Worm (Caenorhabditis elegans): ENCODE results near the gene nmad-1.

nmad-1 gene

ce11 chrIII:5505474-5506022 is 49.2 kb downstream of the nmad-1 start:
- TF ChIP-seq mep-1 (tag; optimal IDR thresholded peaks at IDR 0.05) (no peak), zip-8 (tag; optimal IDR thresholded peaks at IDR 0.05) (no peak), unc-62 (GFP tag; optimal IDR thresholded peaks at IDR 0.05) (no peak), tbx-8 (GFP tag; optimal IDR thresholded peaks at IDR 0.05) (no peak), nhr-2 (tag; optimal IDR thresholded peaks at IDR 0.05) (no peak), ceh-43 (GFP tag; optimal IDR thresholded peaks at IDR 0.05) (no peak)

ce11 chrIII:5504725-5505473 is 49.8 kb downstream of the nmad-1 start:
- TF ChIP-seq mls-2 (tag; optimal IDR thresholded peaks at IDR 0.05) = no peak
- TF ChIP-seq flh-1 (GFP tag; optimal IDR thresholded peaks at IDR 0.05) = no peak
- no peak for TF ChIP-seq lin-32 (GFP tag; optimal IDR thresholded peaks at IDR 0.05)
- TF ChIP-seq mab-5 (tag; optimal IDR thresholded peaks at IDR 0.05) = no peak
- TF ChIP-seq lin-13 (tag; optimal IDR thresholded peaks at IDR 0.05) = no peak
- TF ChIP-seq ceh-39 (tag; optimal IDR thresholded peaks at IDR 0.05) = no peak
- no peak for TF ChIP-seq ham-2 (GFP tag; optimal IDR thresholded peaks at IDR 0.05)

- no peak for TF ChIP-seq mab-5 (tag; optimal IDR thresholded peaks at IDR 0.05)
- no peak for TF ChIP-seq nhr-12 (tag; optimal IDR thresholded peaks at IDR 0.05)
- peak; percentile 23 for TF ChIP-seq unc-120 (tag; optimal IDR thresholded peaks at IDR 0.05; ENCODE audit: poor library complexity, severe bottlenecking)
- TF ChIP-seq elt-1 (tag; optimal IDR thresholded peaks at IDR 0.05; ENCODE audit: borderline replicate concordance, insufficient read depth) = no peak
- TF ChIP-seq ceh-39 (tag; optimal IDR thresholded peaks at IDR 0.05) = no peak
- no peak for TF ChIP-seq sem-2 (GFP tag; optimal IDR thresholded peaks at IDR 0.05)
- no peak for TF ChIP-seq unc-39 (tag; optimal IDR thresholded peaks at IDR 0.05)
- peak; percentile 2 for TF ChIP-seq unc-62 (GFP tag; optimal IDR thresholded peaks at IDR 0.05)
- no peak for TF ChIP-seq nhr-2 (tag; optimal IDR thresholded peaks at IDR 0.05)
- no peak for TF ChIP-seq zip-8 (tag; optimal IDR thresholded peaks at IDR 0.05)
- peak; percentile 26 for TF ChIP-seq elt-3 (tag; optimal IDR thresholded peaks at IDR 0.05)
- TF ChIP-seq ceh-83 (GFP tag; optimal IDR thresholded peaks at IDR 0.05) = no peak
- no peak for TF ChIP-seq bed-3 (GFP tag; optimal IDR thresholded peaks at IDR 0.05)
- no peak for TF ChIP-seq M03D4.4 (tag; optimal IDR thresholded peaks at IDR 0.05)
- no peak for TF ChIP-seq lin-13 (tag; optimal IDR thresholded peaks at IDR 0.05)
- no peak for TF ChIP-seq sptf-1 (tag; optimal IDR thresholded peaks at IDR 0.05)
- TF ChIP-seq tbx-8 (GFP tag; optimal IDR thresholded peaks at IDR 0.05) = no peak
- no peak for TF ChIP-seq pha-4 (tag; optimal IDR thresholded peaks at IDR 0.05)
- peak; percentile 86 for TF ChIP-seq ces-1 (GFP tag; optimal IDR thresholded peaks at IDR 0.05)
- TF ChIP-seq nhr-28 (tag; optimal IDR thresholded peaks at IDR 0.05) = no peak
- TF ChIP-seq snpc-4 (tag; optimal IDR thresholded peaks at IDR 0.05) = no peak
These were observed 50.6 kb downstream of the nmad-1 start for ce11 chrIII:5504164-5504563.

DNA sequence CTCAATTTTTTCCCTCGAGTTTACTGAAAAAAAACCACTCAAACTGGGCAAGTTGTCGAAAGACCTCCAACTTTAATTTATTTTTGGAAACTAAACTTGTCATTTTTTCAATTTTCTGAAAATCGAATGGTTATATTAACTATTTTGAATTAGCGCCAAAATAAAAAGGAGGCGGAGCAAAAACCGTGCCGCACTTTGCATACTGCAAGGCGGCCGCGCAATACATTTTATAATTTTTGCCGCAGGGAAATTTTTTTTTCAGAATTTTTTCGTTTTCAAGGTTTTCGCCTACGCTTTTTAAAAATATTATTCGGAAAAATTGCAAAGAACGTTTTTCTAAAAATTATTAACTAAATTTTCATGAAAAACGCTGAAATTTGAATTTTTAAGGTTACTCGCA is 51.1 kb downstream of the nmad-1 start:
- no peak for TF ChIP-seq zip-8 (tag; optimal IDR thresholded peaks at IDR 0.05)
- no peak for TF ChIP-seq lsy-2 (tag; optimal IDR thresholded peaks at IDR 0.05)
- no peak for TF ChIP-seq pha-4 (tag; optimal IDR thresholded peaks at IDR 0.05)
- no peak for TF ChIP-seq mep-1 (tag; optimal IDR thresholded peaks at IDR 0.05)
- no peak for TF ChIP-seq unc-120 (tag; optimal IDR thresholded peaks at IDR 0.05; ENCODE audit: poor library complexity, severe bottlenecking)
- no peak for TF ChIP-seq blmp-1 (tag; optimal IDR thresholded peaks at IDR 0.05)
- no peak for TF ChIP-seq ztf-11 (tag; optimal IDR thresholded peaks at IDR 0.05)
- TF ChIP-seq ceh-43 (GFP tag; optimal IDR thresholded peaks at IDR 0.05) = no peak
- TF ChIP-seq sptf-1 (tag; optimal IDR thresholded peaks at IDR 0.05) = no peak
- TF ChIP-seq mab-5 (tag; optimal IDR thresholded peaks at IDR 0.05) = no peak
- no peak for TF ChIP-seq tbx-8 (GFP tag; optimal IDR thresholded peaks at IDR 0.05)
- no peak for TF ChIP-seq elt-3 (tag; optimal IDR thresholded peaks at IDR 0.05)
- TF ChIP-seq ceh-83 (GFP tag; optimal IDR thresholded peaks at IDR 0.05) = no peak
- no peak for TF ChIP-seq unc-39 (tag; optimal IDR thresholded peaks at IDR 0.05)
- TF ChIP-seq ceh-39 (tag; optimal IDR thresholded peaks at IDR 0.05) = no peak
- no peak for TF ChIP-seq nhr-76 (tag; optimal IDR thresholded peaks at IDR 0.05)
